Worm (Caenorhabditis elegans): ENCODE measurements around the gene gldi-4.

The gldi-4 gene

DNA sequence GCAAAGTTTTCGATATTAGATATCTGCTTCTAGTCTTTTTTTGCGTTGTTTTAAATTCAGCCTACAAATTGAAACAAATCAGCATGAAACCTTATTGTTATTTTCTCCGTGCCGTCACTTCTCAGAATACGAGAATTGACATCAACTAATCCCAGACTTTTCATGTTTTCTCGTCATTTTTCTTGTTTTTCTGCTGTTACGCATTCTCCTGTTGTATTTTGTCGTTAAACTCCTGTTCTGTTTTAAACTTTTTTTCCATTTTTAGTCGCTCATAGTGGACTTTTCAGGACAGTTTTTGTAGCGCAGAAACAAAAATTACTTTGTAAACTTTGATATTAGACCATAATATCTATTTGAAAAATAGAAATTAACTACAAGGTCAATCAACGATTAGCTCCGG is 4.8 kb downstream of the gldi-4 start:
- TF ChIP-seq unc-62 (GFP tag; optimal IDR thresholded peaks at IDR 0.05 in 1 of 2) (peak in 1 of 2 experiments; percentile 61), unc-62 (tag; optimal IDR thresholded peaks at IDR 0.05) (no peak), zfp-2 (tag; optimal IDR thresholded peaks at IDR 0.05) (no peak)

DNA sequence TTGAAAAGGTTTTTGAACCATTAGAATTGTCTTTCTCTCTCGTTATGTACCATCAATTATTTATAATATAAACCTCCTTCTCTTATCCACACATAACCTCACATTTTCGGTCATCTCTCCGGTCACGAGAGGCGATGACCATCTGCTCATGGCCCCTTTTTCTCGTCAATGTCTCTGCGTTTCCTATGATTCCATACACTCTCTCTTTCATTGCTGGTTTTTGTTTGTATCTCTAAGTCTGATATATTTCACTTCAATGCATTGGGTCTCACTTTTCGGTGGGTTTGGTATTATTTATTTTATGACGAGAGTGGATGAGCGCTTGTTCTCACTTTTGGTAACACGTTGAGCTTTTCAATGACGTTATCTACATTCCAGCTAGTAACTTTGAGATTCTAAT is 5.6 kb downstream of the gldi-4 start:
- no peak for TF ChIP-seq dmd-8 (GFP tag; IDR thresholded peaks at IDR 0.05)
- TF ChIP-seq ama-1 (optimal IDR thresholded peaks at IDR 0.05): no peak
- no peak for TF ChIP-seq egl-27 (tag; optimal IDR thresholded peaks at IDR 0.05)
- no peak for TF ChIP-seq daf-12 (tag; optimal IDR thresholded peaks at IDR 0.05)
- TF ChIP-seq nhr-237 (tag; optimal IDR thresholded peaks at IDR 0.05): no peak
- TF ChIP-seq hif-1 (tag; optimal IDR thresholded peaks at IDR 0.05): no peak
- no peak for TF ChIP-seq dmd-9 (GFP tag; IDR thresholded peaks at IDR 0.05)
- peak in 1 of 2 experiments; percentile 78 for TF ChIP-seq lsy-2 (tag; optimal IDR thresholded peaks at IDR 0.05)
- peak; percentile 79 for TF ChIP-seq hlh-11 (tag; optimal IDR thresholded peaks at IDR 0.05)
- TF ChIP-seq pha-4 (GFP tag; IDR thresholded peaks at IDR 0.05): no peak
- TF ChIP-seq pha-4 (tag; optimal IDR thresholded peaks at IDR 0.05): peak; percentile 8
- peak; percentile 45 for TF ChIP-seq nhr-28 (tag; optimal IDR thresholded peaks at IDR 0.05)
- TF ChIP-seq Y48G9A.11 (GFP tag; IDR thresholded peaks at IDR 0.05): no peak
- peak; percentile 50 for TF ChIP-seq dve-1 (tag; optimal IDR thresholded peaks at IDR 0.05; ENCODE audit: insufficient read depth)
- peak; percentile 34 for TF ChIP-seq rbr-2 (tag; optimal IDR thresholded peaks at IDR 0.05)
- TF ChIP-seq lin-39 (tag; optimal IDR thresholded peaks at IDR 0.05): no peak
- no peak for TF ChIP-seq php-3 (GFP tag; IDR thresholded peaks at IDR 0.05)
- no peak for TF ChIP-seq lin-29 (GFP tag; IDR thresholded peaks at IDR 0.05)
- TF ChIP-seq lim-7 (GFP tag; IDR thresholded peaks at IDR 0.05): no peak
- TF ChIP-seq unc-130 (GFP tag; optimal IDR thresholded peaks at IDR 0.05): no peak
- TF ChIP-seq Y5F2A.4 (GFP tag; optimal IDR thresholded peaks at IDR 0.05): no peak
- TF ChIP-seq F10B5.3 (tag; optimal IDR thresholded peaks at IDR 0.05): no peak
- no peak for TF ChIP-seq ztf-11 (tag; optimal IDR thresholded peaks at IDR 0.05)
- no peak for TF ChIP-seq ceh-82 (tag; optimal IDR thresholded peaks at IDR 0.05)
- peak; percentile 44 for TF ChIP-seq duxl-1 (tag; optimal IDR thresholded peaks at IDR 0.05; ENCODE audit: poor library complexity)
- no peak for TF ChIP-seq lin-13 (GFP tag; optimal IDR thresholded peaks at IDR 0.05)
- TF ChIP-seq ZK546.5 (tag; optimal IDR thresholded peaks at IDR 0.05): no peak
- no peak for TF ChIP-seq ceh-32 (tag; optimal IDR thresholded peaks at IDR 0.05; ENCODE audit: poor library complexity)
- TF ChIP-seq nhr-76 (tag; optimal IDR thresholded peaks at IDR 0.05): no peak
- TF ChIP-seq egl-43 (GFP tag; IDR thresholded peaks at IDR 0.05): no peak
- no peak for TF ChIP-seq nhr-42 (GFP tag; IDR thresholded peaks at IDR 0.05)
- peak; percentile 71 for TF ChIP-seq mep-1 (tag; optimal IDR thresholded peaks at IDR 0.05)
- TF ChIP-seq Y75B8A.6 (GFP tag; IDR thresholded peaks at IDR 0.05): no peak
- TF ChIP-seq unc-39 (tag; optimal IDR thresholded peaks at IDR 0.05): no peak
- no peak for TF ChIP-seq lin-15B (tag; optimal IDR thresholded peaks at IDR 0.05)
- TF ChIP-seq mxl-3 (GFP tag; optimal IDR thresholded peaks at IDR 0.05): peak; percentile 14
- TF ChIP-seq daf-16 (GFP tag; optimal IDR thresholded peaks at IDR 0.05): no peak
- TF ChIP-seq daf-16 (tag; optimal IDR thresholded peaks at IDR 0.05): peak; percentile 10
- TF ChIP-seq nhr-41 (GFP tag; IDR thresholded peaks at IDR 0.05): no peak
- TF ChIP-seq nhr-6 (tag; optimal IDR thresholded peaks at IDR 0.05): peak; percentile 76
- TF ChIP-seq ceh-28 (tag; optimal IDR thresholded peaks at IDR 0.05): no peak
- TF ChIP-seq ztf-7 (tag; optimal IDR thresholded peaks at IDR 0.05): peak; percentile 17
- TF ChIP-seq madf-9 (GFP tag; conservative IDR thresholded peaks at IDR 0.05): no peak
- TF ChIP-seq mdl-1 (tag; optimal IDR thresholded peaks at IDR 0.05): peak; percentile 13 to 74
- no peak for TF ChIP-seq mxl-2 (GFP tag; conservative IDR thresholded peaks at IDR 0.05)
- TF ChIP-seq ZK337.2 (GFP tag; IDR thresholded peaks at IDR 0.05): no peak
- no peak for TF ChIP-seq F49E8.2 (tag; optimal IDR thresholded peaks at IDR 0.05; ENCODE audit: borderline replicate concordance)
- TF ChIP-seq mes-2 (tag; optimal IDR thresholded peaks at IDR 0.05; ENCODE audit: poor library complexity, severe bottlenecking): peak; percentile 60
